Worm (Caenorhabditis elegans) whole organism, midembryonic: ENCODE data around the gene T10H4.13.

Experiments used
- flt-1 ChIP-seq: fragments of 200-800 bp; sonication (Bioruptor generic); IDR thresholded peaks from 2 replicates; pipeline ENCODE4 v1.3.6; 2022; ENCODE audit warnings: missing genetic modification characterization, missing compliant biosample characterization
- med-1 ChIP-seq: sonication (generic microtip); optimal IDR thresholded peaks from 2 replicates; lab custom pipeline; 2017; ENCODE audit warnings: missing genetic modification characterization, mild to moderate bottlenecking, missing compliant biosample characterization, antibody characterized with exemption, missing genetic modification reagents; ENCODE audit not compliant: insufficient read depth
- ref-1 ChIP-seq: fragments of 200-800 bp; sonication (Bioruptor generic); conservative IDR thresholded peaks from 2 replicates; pipeline ENCODE4 v1.3.6; 2022; ENCODE audit warnings: missing genetic modification reagents, missing genetic modification characterization, missing compliant biosample characterization
- ztf-23 ChIP-seq: fragments of 200-800 bp; sonication (Bioruptor generic); IDR thresholded peaks from 2 replicates; pipeline ENCODE4 v1.3.6; 2022; ENCODE audit warnings: missing genetic modification reagents, missing genetic modification characterization, missing compliant biosample characterization
- ztf-29 ChIP-seq: fragments of 200-800 bp; sonication (Bioruptor generic); IDR thresholded peaks from 2 replicates; pipeline ENCODE4 v1.3.6; 2022; ENCODE audit warnings: missing genetic modification reagents, missing genetic modification characterization, missing compliant biosample characterization

DNA sequence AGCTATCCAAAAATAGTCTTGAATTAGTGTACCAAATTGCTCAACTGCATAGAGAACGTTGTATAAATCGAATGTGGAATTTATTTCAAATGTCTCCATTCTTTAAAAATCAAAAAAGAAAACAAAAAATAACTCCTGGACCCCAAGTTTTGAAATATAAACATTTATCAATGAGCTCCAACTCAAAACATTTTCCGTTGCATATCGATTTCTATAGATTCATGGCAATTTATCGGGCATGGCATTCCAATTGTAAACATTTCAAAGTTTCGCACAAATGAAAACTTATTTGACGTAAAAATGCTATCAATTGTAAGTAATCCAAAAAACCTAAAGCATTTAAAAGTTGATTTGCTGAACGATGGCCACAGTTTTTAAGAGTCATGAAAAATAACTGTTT lies 28.8 kb downstream of the T10H4.13 start, which contains the start of gene srw-12:
- TF ChIP-seq med-1 (GFP tag; lab: Kevin White, UChicago) (no peak), ref-1 (GFP tag; lab: Robert Waterston, UW) (no peak), flt-1 (GFP tag; lab: Robert Waterston, UW) (no peak), ztf-29 (GFP tag; lab: Robert Waterston, UW) (no peak), ztf-23 (GFP tag; lab: Robert Waterston, UW) (no peak)
